Worm (Caenorhabditis elegans): ENCODE data around the gene asp-5.

asp-5 gene

ce11 chrV:8285455-8285854 is 13.3 kb downstream of the asp-5 start:
- TF ChIP-seq ztf-11 (tag; optimal IDR thresholded peaks at IDR 0.05) (no peak), unc-120 (tag; optimal IDR thresholded peaks at IDR 0.05; ENCODE audit: poor library complexity, severe bottlenecking) (no peak), ces-1 (GFP tag; optimal IDR thresholded peaks at IDR 0.05) (no peak), lin-32 (GFP tag; optimal IDR thresholded peaks at IDR 0.05) (no peak), blmp-1 (tag; optimal IDR thresholded peaks at IDR 0.05) (no peak), elt-3 (tag; optimal IDR thresholded peaks at IDR 0.05) (no peak), flh-1 (GFP tag; optimal IDR thresholded peaks at IDR 0.05) (no peak), drap-1 (GFP tag; optimal IDR thresholded peaks at IDR 0.05) (no peak), ham-2 (GFP tag; optimal IDR thresholded peaks at IDR 0.05) (no peak), nhr-76 (tag; optimal IDR thresholded peaks at IDR 0.05) (no peak), bed-3 (GFP tag; optimal IDR thresholded peaks at IDR 0.05) (no peak), elt-1 (tag; optimal IDR thresholded peaks at IDR 0.05; ENCODE audit: borderline replicate concordance, insufficient read depth) (no peak), lin-13 (tag; optimal IDR thresholded peaks at IDR 0.05) (no peak), ceh-39 (tag; optimal IDR thresholded peaks at IDR 0.05) (no peak), sem-2 (GFP tag; optimal IDR thresholded peaks at IDR 0.05) (no peak)

ce11 chrV:8288125-8288806 is 16.1 kb downstream of the asp-5 start:
- TF ChIP-seq nhr-76 (tag; optimal IDR thresholded peaks at IDR 0.05) (no peak), tbx-8 (GFP tag; optimal IDR thresholded peaks at IDR 0.05) (no peak)

- TF ChIP-seq ces-1 (GFP tag; optimal IDR thresholded peaks at IDR 0.05) (no peak), lsy-2 (tag; optimal IDR thresholded peaks at IDR 0.05) (no peak), nhr-76 (tag; optimal IDR thresholded peaks at IDR 0.05) (no peak), nhr-28 (tag; optimal IDR thresholded peaks at IDR 0.05) (no peak), ceh-39 (tag; optimal IDR thresholded peaks at IDR 0.05) (no peak), lin-32 (GFP tag; optimal IDR thresholded peaks at IDR 0.05) (no peak), nhr-237 (tag; optimal IDR thresholded peaks at IDR 0.05) (no peak), sem-2 (GFP tag; optimal IDR thresholded peaks at IDR 0.05) (no peak), zip-8 (tag; optimal IDR thresholded peaks at IDR 0.05) (no peak), nhr-12 (tag; optimal IDR thresholded peaks at IDR 0.05) (no peak), snpc-4 (tag; optimal IDR thresholded peaks at IDR 0.05) (no peak), unc-62 (GFP tag; optimal IDR thresholded peaks at IDR 0.05) (no peak), ceh-83 (GFP tag; optimal IDR thresholded peaks at IDR 0.05) (no peak), sptf-1 (tag; optimal IDR thresholded peaks at IDR 0.05) (no peak), pha-4 (tag; optimal IDR thresholded peaks at IDR 0.05) (no peak), M03D4.4 (tag; optimal IDR thresholded peaks at IDR 0.05) (no peak), nhr-2 (tag; optimal IDR thresholded peaks at IDR 0.05) (no peak), tbx-8 (GFP tag; optimal IDR thresholded peaks at IDR 0.05) (no peak)
Measured at ce11 chrV:8291764-8292163, 19.6 kb downstream of the asp-5 start, which contains the start of gene srg-33. TSS of gene srg-33 (plus strand) at chrV:8292064.

- TF ChIP-seq flh-1 (GFP tag; optimal IDR thresholded peaks at IDR 0.05) (no peak), mls-2 (tag; optimal IDR thresholded peaks at IDR 0.05) (no peak), ceh-39 (tag; optimal IDR thresholded peaks at IDR 0.05) (no peak), elt-1 (tag; optimal IDR thresholded peaks at IDR 0.05; ENCODE audit: borderline replicate concordance, insufficient read depth) (no peak)
Measured at ce11 chrV:8295866-8296265, 23.7 kb downstream of the asp-5 start, which contains the start of gene smex-1. TSS of gene smex-1 (minus strand) at chrV:8295966.

- no peak for TF ChIP-seq mab-5 (tag; optimal IDR thresholded peaks at IDR 0.05)
- no peak for TF ChIP-seq mls-2 (tag; optimal IDR thresholded peaks at IDR 0.05)
- no peak for TF ChIP-seq nhr-76 (tag; optimal IDR thresholded peaks at IDR 0.05)
- no peak for TF ChIP-seq drap-1 (GFP tag; optimal IDR thresholded peaks at IDR 0.05)
- no peak for TF ChIP-seq hlh-1 (tag; optimal IDR thresholded peaks at IDR 0.05)
- no peak for TF ChIP-seq unc-39 (tag; optimal IDR thresholded peaks at IDR 0.05)
- no peak for TF ChIP-seq elt-1 (tag; optimal IDR thresholded peaks at IDR 0.05; ENCODE audit: borderline replicate concordance, insufficient read depth)
- no peak for TF ChIP-seq nhr-12 (tag; optimal IDR thresholded peaks at IDR 0.05)
- no peak for TF ChIP-seq nhr-2 (tag; optimal IDR thresholded peaks at IDR 0.05)
- TF ChIP-seq unc-120 (tag; optimal IDR thresholded peaks at IDR 0.05; ENCODE audit: poor library complexity, severe bottlenecking): no peak
Measured at ce11 chrV:8297504-8297903, 25.3 kb downstream of the asp-5 start, which contains the start of gene W02D7.4. TSS of gene W02D7.4 (minus strand) at chrV:8297604.
